Fruit fly (Drosophila melanogaster): ENCODE data around the gene Ubi-p63E.

Ubi-p63E gene

dm6 chr3L:3865290-3865891 is 37.6 kb downstream of the Ubi-p63E start:
- TF ChIP-seq CG8478 (optimal IDR thresholded peaks at IDR 0.05) (no peak), CTCF (optimal IDR thresholded peaks at IDR 0.05) (no peak)

- TF ChIP-seq CTCF (optimal IDR thresholded peaks at IDR 0.05), result no peak
Observed at dm6 chr3L:3863462-3863861, 39.5 kb downstream of the Ubi-p63E start.

dm6 chr3L:3862504-3863380 is 40.2 kb downstream of the Ubi-p63E start:
- TF ChIP-seq CTCF (optimal IDR thresholded peaks at IDR 0.05) (no peak), CG8478 (optimal IDR thresholded peaks at IDR 0.05) (no peak)

dm6 chr3L:3856004-3856403 is 47.0 kb downstream of the Ubi-p63E start:
- TF ChIP-seq CTCF (optimal IDR thresholded peaks at IDR 0.05) (no peak), CG8478 (optimal IDR thresholded peaks at IDR 0.05) (no peak)

dm6 chr3L:3855194-3855980 is 47.6 kb downstream of the Ubi-p63E start:
- no peak for TF ChIP-seq CTCF (optimal IDR thresholded peaks at IDR 0.05)
- TF ChIP-seq CG8478 (optimal IDR thresholded peaks at IDR 0.05), result no peak

dm6 chr3L:3852842-3853241 is 50.1 kb downstream of the Ubi-p63E start:
- TF ChIP-seq CTCF (optimal IDR thresholded peaks at IDR 0.05) (no peak), CG8478 (optimal IDR thresholded peaks at IDR 0.05) (no peak)

- TF ChIP-seq CTCF (optimal IDR thresholded peaks at IDR 0.05) (no peak), CG8478 (optimal IDR thresholded peaks at IDR 0.05) (no peak)
Observed at dm6 chr3L:3851847-3852246, 51.1 kb downstream of the Ubi-p63E start.

dm6 chr3L:3851048-3851447 is 51.9 kb downstream of the Ubi-p63E start:
- no peak for TF ChIP-seq CG8478 (optimal IDR thresholded peaks at IDR 0.05)
- no peak for TF ChIP-seq CTCF (optimal IDR thresholded peaks at IDR 0.05)

dm6 chr3L:3850477-3850876 is 52.5 kb downstream of the Ubi-p63E start:
- no peak for TF ChIP-seq CG8478 (optimal IDR thresholded peaks at IDR 0.05)
- no peak for TF ChIP-seq CTCF (optimal IDR thresholded peaks at IDR 0.05)

dm6 chr3L:3849763-3850162 is 53.2 kb downstream of the Ubi-p63E start:
- TF ChIP-seq CTCF (optimal IDR thresholded peaks at IDR 0.05) (no peak), CG8478 (optimal IDR thresholded peaks at IDR 0.05) (no peak)
